Fruit fly (Drosophila melanogaster) whole organism, larva: ENCODE data around the gene Meltrin.

ENCODE experiments used
- noc ChIP-seq: fragments of 200-800 bp; sonication (Bioruptor generic); optimal IDR thresholded peaks from 3 replicates; lab custom pipeline; 2019; ENCODE audit warnings: missing biosample characterization, mild to moderate bottlenecking, missing genetic modification characterization, moderate library complexity

The Meltrin gene

dm6 chr3R:14650367-14650766 is 46.7 kb downstream of the Meltrin start:
- TF ChIP-seq noc (tag; lab: Kevin White, UChicago) = no peak

dm6 chr3R:14649307-14650239 is 47.5 kb downstream of the Meltrin start:
- peak; percentile 96 for TF ChIP-seq noc (tag; lab: Kevin White, UChicago)

- no peak for TF ChIP-seq noc (tag; lab: Kevin White, UChicago)
Measured at dm6 chr3R:14642463-14642862, 54.6 kb downstream of the Meltrin start, which contains the start of gene CG7886. Gene CG7886 (minus strand): TSS chr3R:14642563.

dm6 chr3R:14631911-14632310 is 65.2 kb downstream of the Meltrin start:
- TF ChIP-seq noc (tag; lab: Kevin White, UChicago) = no peak

DNA sequence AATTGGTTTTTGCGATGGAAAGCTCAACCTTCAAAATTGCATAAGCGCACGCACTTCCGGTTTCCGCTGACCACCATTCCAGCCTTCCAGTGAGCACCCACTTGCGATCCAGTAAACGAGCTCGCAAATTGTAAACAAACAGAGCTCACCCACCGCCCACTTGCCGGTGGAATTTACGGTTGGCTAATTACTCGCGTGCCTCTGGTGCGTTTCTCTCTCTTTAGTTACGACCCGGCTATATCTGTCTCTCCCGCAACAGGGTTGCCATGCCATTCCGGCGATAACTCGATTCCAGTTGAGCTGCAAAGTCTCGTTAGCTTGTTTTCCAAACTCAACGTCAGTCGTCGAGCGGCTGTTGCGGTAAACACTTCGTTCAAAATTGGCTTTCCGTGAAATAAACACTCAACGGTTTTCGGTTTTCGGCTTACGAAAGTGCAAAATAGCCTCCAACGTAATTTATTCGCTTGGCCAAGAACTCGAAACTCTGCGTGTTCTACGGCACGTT is 66.9 kb downstream of the Meltrin start, which contains the start of gene Cad88C:
Gene Cad88C (plus strand): TSS at position 360 of the 505 bp plus-strand sequence.
- TF ChIP-seq noc (tag; lab: Kevin White, UChicago) = no peak

DNA sequence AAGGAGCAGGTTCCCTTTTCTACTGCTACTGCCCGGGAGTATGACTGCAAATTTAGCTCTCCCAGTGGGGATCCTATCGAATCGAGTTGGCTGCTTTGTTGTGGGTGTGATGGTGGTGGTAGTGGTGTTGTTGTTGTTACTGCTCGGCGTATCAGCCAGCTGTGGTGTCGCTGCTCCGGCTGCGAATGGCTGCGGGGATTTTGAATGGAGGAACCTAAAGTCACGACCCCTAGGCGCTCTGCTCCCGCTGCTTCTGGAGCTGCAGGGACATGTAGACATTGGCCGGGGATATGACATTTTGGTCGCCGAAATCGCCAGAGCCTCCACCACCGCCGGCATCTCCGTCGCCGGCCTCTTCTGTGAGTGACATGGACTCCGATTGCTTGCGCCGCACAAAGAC is 70.3 kb downstream of the Meltrin start:
- TF ChIP-seq noc (tag; lab: Kevin White, UChicago) = no peak

dm6 chr3R:14625215-14626156 is 71.6 kb downstream of the Meltrin start, which contains the start of the genes put and His4r:
Gene put (minus strand): TSS chr3R:14625703.
Gene His4r (plus strand): TSS chr3R:14625755.
- TF ChIP-seq noc (tag; lab: Kevin White, UChicago) = no peak

dm6 chr3R:14624671-14625070 is 72.4 kb downstream of the Meltrin start:
- TF ChIP-seq noc (tag; lab: Kevin White, UChicago) = no peak

DNA sequence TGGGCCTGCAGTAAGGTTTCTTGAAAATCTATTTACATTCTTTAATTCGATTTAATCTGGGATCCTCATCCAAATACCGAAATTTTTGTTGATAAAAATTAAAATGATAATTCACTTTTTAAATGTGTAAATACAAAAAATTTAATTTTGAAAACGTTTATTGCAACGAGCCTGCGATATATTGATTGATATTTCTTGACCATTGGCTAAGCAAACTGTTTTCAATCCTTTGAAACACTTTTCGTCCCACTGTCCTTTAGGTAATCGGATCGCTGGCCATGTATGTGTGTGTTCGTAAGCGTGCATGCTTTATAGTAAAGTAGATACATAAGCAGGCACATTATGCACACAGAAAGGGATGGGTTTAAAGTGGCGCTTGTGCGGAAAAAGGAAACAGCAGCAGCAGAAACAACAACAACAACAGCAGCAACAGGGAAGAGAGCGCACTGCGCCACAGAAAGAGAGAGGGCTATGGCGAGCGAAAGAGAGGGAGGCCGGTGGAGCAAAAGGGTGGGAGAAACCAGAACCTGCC is 72.9 kb downstream of the Meltrin start:
- TF ChIP-seq noc (tag; lab: Kevin White, UChicago) = no peak

DNA sequence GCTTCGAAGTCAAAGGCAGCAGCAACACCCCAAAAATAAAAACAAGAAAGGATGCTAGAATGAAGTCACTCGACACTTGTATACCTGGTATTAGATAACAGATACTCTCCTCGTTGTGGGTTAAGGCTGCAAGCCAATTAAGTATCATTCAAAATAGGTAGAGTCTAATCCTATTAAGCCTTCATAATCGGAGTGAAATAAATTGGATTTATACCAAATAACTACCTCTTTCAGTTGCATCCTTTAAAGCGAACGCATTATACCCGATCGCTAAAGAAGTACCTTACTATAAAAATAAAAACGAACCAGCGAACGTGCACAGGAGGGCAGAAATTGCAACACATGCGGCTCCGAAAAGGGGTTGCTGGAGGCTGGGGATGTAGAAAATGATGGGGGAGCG is 74.5 kb downstream of the Meltrin start:
- TF ChIP-seq noc (tag; lab: Kevin White, UChicago) = no peak
